Worm (Caenorhabditis elegans) whole organism, L4/young adult: ENCODE results near the gene ZK180.5.

ENCODE experiments used
- dao-5 ChIP-seq: sonication (generic microtip); optimal IDR thresholded peaks from 2 replicates; lab custom pipeline; 2016; ENCODE audit warnings: missing genotype, missing genetic modification characterization, moderate library complexity, missing compliant biosample characterization
- him-1 ChIP-seq: sonication (generic microtip); optimal IDR thresholded peaks from 2 replicates; lab custom pipeline; 2016; ENCODE audit warnings: missing genotype, missing genetic modification reagents, missing genetic modification characterization, missing compliant biosample characterization

DNA sequence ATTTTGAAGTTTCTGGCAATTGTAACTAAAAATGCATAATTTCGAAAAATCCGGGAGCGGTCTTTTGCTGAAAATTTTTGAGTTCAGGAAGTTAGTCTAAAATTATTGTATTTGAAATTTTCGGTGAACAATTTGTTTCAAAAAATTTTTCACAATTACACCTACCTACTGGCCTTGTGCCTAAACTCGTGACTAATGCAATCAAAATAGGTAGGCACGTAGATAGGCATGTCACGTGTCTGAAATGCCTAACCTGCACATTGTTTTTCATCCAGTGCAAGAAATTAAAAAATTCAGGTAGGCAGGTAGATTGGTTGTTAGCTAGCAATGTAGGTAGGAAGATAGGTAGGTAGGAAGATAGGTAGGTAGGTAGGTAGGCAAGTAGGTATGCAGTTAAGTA, 40.2 kb upstream of the ZK180.5 start:
- TF ChIP-seq dao-5 (tag; lab: Kevin White, UChicago) (no peak), him-1 (no peak)
